Fruit fly (Drosophila melanogaster): ENCODE measurements around the gene ND-B14.5A.

Gene ND-B14.5A

DNA sequence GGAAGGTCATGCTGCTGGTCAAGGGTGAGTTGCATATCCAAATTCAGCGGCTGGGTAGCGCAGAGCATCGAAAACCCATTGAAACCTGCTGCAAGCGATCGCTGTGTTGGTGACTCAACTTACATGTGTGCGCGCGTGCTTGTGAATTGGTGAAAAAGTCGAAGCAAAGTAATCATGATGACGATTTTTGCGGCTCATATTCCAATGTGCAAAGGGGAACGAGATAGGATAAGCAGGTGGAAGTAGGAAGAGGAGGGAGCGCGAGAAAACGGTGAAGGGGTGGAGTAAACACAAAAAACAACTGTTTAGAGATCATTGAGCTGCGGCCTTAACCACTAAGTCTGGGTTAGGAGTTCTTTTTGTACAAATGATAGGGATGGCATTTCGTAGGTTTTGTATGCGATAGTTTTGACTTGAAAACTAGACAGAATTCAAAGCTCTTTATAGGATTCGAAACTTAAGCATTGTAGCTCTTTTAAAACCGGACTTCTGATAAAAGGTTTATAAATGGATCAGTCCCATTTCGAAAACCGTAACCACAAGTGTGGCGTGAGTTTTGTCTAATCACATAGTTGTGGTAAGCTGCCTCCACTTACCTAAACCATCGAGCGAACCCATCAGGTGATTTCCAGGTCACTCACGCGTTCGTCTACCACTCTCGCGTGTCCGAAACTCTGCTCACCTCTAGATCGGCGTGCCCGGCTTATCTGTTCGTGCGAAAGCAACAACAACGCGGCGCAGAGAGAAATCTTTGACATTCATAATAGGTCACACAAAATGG, 26.4 kb upstream of the ND-B14.5A start (continued):
- no peak for TF ChIP-seq pan (optimal IDR thresholded peaks at IDR 0.05)
- TF ChIP-seq pan (GFP tag; optimal IDR thresholded peaks at IDR 0.05 in 1 of 2, IDR thresholded peaks at IDR 0.05 in 1 of 2), result no peak
- TF ChIP-seq CG15073 (GFP tag; optimal IDR thresholded peaks at IDR 0.05), result no peak
- peak; percentile 89 for TF ChIP-seq Ets65A (GFP tag)
- TF ChIP-seq CG15696 (tag; optimal IDR thresholded peaks at IDR 0.05), result no peak
- peak; percentile 23 for TF ChIP-seq NfI (GFP tag; optimal IDR thresholded peaks at IDR 0.05)
- TF ChIP-seq salm (tag; optimal IDR thresholded peaks at IDR 0.05), result no peak
- TF ChIP-seq pros (GFP tag; optimal IDR thresholded peaks at IDR 0.05), result no peak
- TF ChIP-seq MTF-1 (GFP tag; optimal IDR thresholded peaks at IDR 0.05; ENCODE audit: borderline replicate concordance), result no peak
- TF ChIP-seq CG9932 (GFP tag; IDR thresholded peaks at IDR 0.05), result peak; percentile 63; the same call in 1 of the 2 replicates
- peak; percentile 60 for TF ChIP-seq CG9727 (GFP tag; optimal IDR thresholded peaks at IDR 0.05)
- TF ChIP-seq CG1603 (tag; optimal IDR thresholded peaks at IDR 0.05), result peak; percentile 8
- TF ChIP-seq pum (GFP tag; optimal IDR thresholded peaks at IDR 0.05), result peak; percentile 23
- no peak for TF ChIP-seq chn (GFP tag; optimal IDR thresholded peaks at IDR 0.05)
- TF ChIP-seq CG16813 (GFP tag; IDR thresholded peaks at IDR 0.05; ENCODE audit: partially characterized antibody), result peak; percentile 77
- TF ChIP-seq CHES-1-like (GFP tag; optimal IDR thresholded peaks at IDR 0.05), result peak; percentile 20
- peak; percentile 0 for TF ChIP-seq jing (GFP tag; optimal IDR thresholded peaks at IDR 0.05)
- TF ChIP-seq Rfx (GFP tag; IDR thresholded peaks at IDR 0.05), result peak; percentile 74
- no peak for TF ChIP-seq Awh (GFP tag; IDR thresholded peaks at IDR 0.05)
- TF ChIP-seq Vsx1 (GFP tag; optimal IDR thresholded peaks at IDR 0.05), result no peak
- peak; percentile 69 for TF ChIP-seq HLH4C (GFP tag; IDR thresholded peaks at IDR 0.05; ENCODE audit: partially characterized antibody)
- no peak for TF ChIP-seq CG1832 (GFP tag; optimal IDR thresholded peaks at IDR 0.05)
- no peak for TF ChIP-seq CkIIα-i1 (GFP tag; IDR thresholded peaks at IDR 0.05)
- peak; percentile 83; the same call in 2 of the 3 replicates for TF ChIP-seq knrl (GFP tag; IDR thresholded peaks at IDR 0.05; ENCODE audit: partially characterized antibody)
- TF ChIP-seq Kr (GFP tag; optimal IDR thresholded peaks at IDR 0.05), result no peak
- TF ChIP-seq br (optimal IDR thresholded peaks at IDR 0.05), result no peak
- no peak for TF ChIP-seq CG13123 (GFP tag; optimal IDR thresholded peaks at IDR 0.05)
- peak; percentile 44 for TF ChIP-seq dmrt99B (tag; optimal IDR thresholded peaks at IDR 0.05)
- TF ChIP-seq chinmo (GFP tag; IDR thresholded peaks at IDR 0.05; ENCODE audit: partially characterized antibody), result no peak
- TF ChIP-seq CG11247 (GFP tag; IDR thresholded peaks at IDR 0.05), result 0 out of 2 replicates have a peak, but pooled peaks have one; percentile 6
- no peak for TF ChIP-seq lbe (GFP tag; optimal IDR thresholded peaks at IDR 0.05)
- TF ChIP-seq maf-S (GFP tag; optimal IDR thresholded peaks at IDR 0.05), result peak; percentile 21
- TF ChIP-seq jigr1 (GFP tag; IDR thresholded peaks at IDR 0.05), result no peak
- TF ChIP-seq CG11085 (GFP tag; IDR thresholded peaks at IDR 0.05), result no peak
- no peak for TF ChIP-seq CG10654 (GFP tag; optimal IDR thresholded peaks at IDR 0.05)
- TF ChIP-seq BEAF-32 (GFP tag; optimal IDR thresholded peaks at IDR 0.05), result peak; percentile 83
- peak; percentile 3 for TF ChIP-seq CG5245 (GFP tag; optimal IDR thresholded peaks at IDR 0.05)
- TF ChIP-seq Dip2 (GFP tag; IDR thresholded peaks at IDR 0.05), result no peak
- TF ChIP-seq Lhr (GFP tag; optimal IDR thresholded peaks at IDR 0.05), result no peak
- peak; percentile 78 for TF ChIP-seq Doc3 (GFP tag; IDR thresholded peaks at IDR 0.05; ENCODE audit: partially characterized antibody)
- TF ChIP-seq dpn (GFP tag; optimal IDR thresholded peaks at IDR 0.05), result peak; percentile 15 to 66
- TF ChIP-seq CG31365 (tag; optimal IDR thresholded peaks at IDR 0.05), result no peak
- no peak for TF ChIP-seq NC2α (GFP tag; optimal IDR thresholded peaks at IDR 0.05)
- TF ChIP-seq Bteb2 (GFP tag; optimal IDR thresholded peaks at IDR 0.05), result no peak
- TF ChIP-seq lmd (GFP tag; IDR thresholded peaks at IDR 0.05), result peak; percentile 35; the same call in 1 of the 2 replicates
- no peak for TF ChIP-seq CG16779 (GFP tag; IDR thresholded peaks at IDR 0.05)
- TF ChIP-seq CG3407 (GFP tag; optimal IDR thresholded peaks at IDR 0.05), result no peak
- TF ChIP-seq CG1233 (GFP tag; optimal IDR thresholded peaks at IDR 0.05), result peak; percentile 17
- TF ChIP-seq Fer1 (GFP tag; optimal IDR thresholded peaks at IDR 0.05), result peak; percentile 29
- peak; percentile 31 for TF ChIP-seq mam (GFP tag; optimal IDR thresholded peaks at IDR 0.05)
